Worm (Caenorhabditis elegans) whole organism, L1 larva: ENCODE measurements around the gene col-140.

Experiments
- blmp-1 ChIP-seq: fragments of 150-350 bp; optimal IDR thresholded peaks from 2 replicates; lab custom pipeline; 2014; ENCODE audit warnings: missing biosample characterization, missing genetic modification characterization
- egl-27 ChIP-seq, 2 experiments: fragments of 150-350 bp in 1 of 2; sonication (generic microtip); optimal IDR thresholded peaks; 3 replicates each; lab custom pipeline; 2017 to 2018; ENCODE audit warnings: missing biosample characterization in 2 of 2, missing genetic modification characterization in 2 of 2, missing genetic modification reagents in 2 of 2
- elt-3 ChIP-seq, 6 experiments: fragments of 150-350 bp in 1 of 6; sonication (generic microtip); optimal IDR thresholded peaks; 2 replicates each; lab custom pipeline; 2017 to 2018; ENCODE audit warnings: missing biosample characterization in 6 of 6, missing genetic modification characterization in 6 of 6, inconsistent platforms in 1 of 6
- lin-39 ChIP-seq: fragments of 150-350 bp; optimal IDR thresholded peaks from 2 replicates; lab custom pipeline; 2014; ENCODE audit warnings: missing biosample characterization, missing genetic modification reagents, missing genetic modification characterization
- nhr-11 ChIP-seq: fragments of 150-350 bp; optimal IDR thresholded peaks from 2 replicates; lab custom pipeline; 2014; ENCODE audit warnings: missing biosample characterization, missing genetic modification characterization
- nhr-47 ChIP-seq: sonication (generic microtip); optimal IDR thresholded peaks from 2 replicates; lab custom pipeline; 2016; ENCODE audit warnings: mild to moderate bottlenecking, missing genetic modification characterization, moderate library complexity, missing compliant biosample characterization
- nhr-85 ChIP-seq: sonication (generic microtip); peaks from one replicate; lab custom pipeline; 2016; ENCODE audit warnings: missing genetic modification characterization, inconsistent platforms, missing compliant biosample characterization
- tbx-2 ChIP-seq: sonication (generic microtip); optimal IDR thresholded peaks from 2 replicates; lab custom pipeline; 2016; ENCODE audit warnings: missing genetic modification characterization, missing compliant biosample characterization

- no peak for TF ChIP-seq lin-39 (tag; lab: Kevin White, UChicago)
- TF ChIP-seq tbx-2 (tag; lab: Kevin White, UChicago): no peak
- no peak for TF ChIP-seq nhr-11 (tag; lab: Kevin White, UChicago)
- no peak for TF ChIP-seq nhr-47 (tag; lab: Kevin White, UChicago)
- TF ChIP-seq nhr-85: no peak
- no peak for TF ChIP-seq egl-27 (tag; optimal IDR thresholded peaks at IDR 0.05; lab: Kevin White, UChicago)
- no peak for TF ChIP-seq elt-3 (tag; optimal IDR thresholded peaks at IDR 0.05; lab: Kevin White, UChicago)
- no peak for TF ChIP-seq blmp-1 (tag; lab: Kevin White, UChicago)
These were observed 31.2 kb downstream of the col-140 start, which contains the start of gene ZC250.5 for ce11 chrV:5805467-5805866.
